Worm (Caenorhabditis elegans): ENCODE results near the gene olrn-1.

- TF ChIP-seq pha-4 (tag; optimal IDR thresholded peaks at IDR 0.05) (no peak), unc-86 (tag; optimal IDR thresholded peaks at IDR 0.05) (no peak), fkh-10 (GFP tag; optimal IDR thresholded peaks at IDR 0.05) (no peak), ama-1 (optimal IDR thresholded peaks at IDR 0.05) (no peak), nhr-11 (tag; optimal IDR thresholded peaks at IDR 0.05) (no peak), nhr-232 (tag; optimal IDR thresholded peaks at IDR 0.05) (no peak), elt-2 (tag; optimal IDR thresholded peaks at IDR 0.05) (no peak), hlh-6 (tag; optimal IDR thresholded peaks at IDR 0.05) (no peak), che-1 (tag; optimal IDR thresholded peaks at IDR 0.05) (no peak), Y22D7AL.16 (tag; optimal IDR thresholded peaks at IDR 0.05) (no peak), syd-9 (tag; optimal IDR thresholded peaks at IDR 0.05) (peak; percentile 31), dmd-4 (tag; optimal IDR thresholded peaks at IDR 0.05; ENCODE audit: borderline replicate concordance) (no peak), eyg-1 (tag; optimal IDR thresholded peaks at IDR 0.05) (no peak)
These were observed 30.8 kb downstream of the olrn-1 start, which contains the start of gene dyn-1 for ce11 chrX:15567986-15568940.

Measured in whole organism, late embryonic.